Fruit fly (Drosophila melanogaster): ENCODE data around the gene Duba.
"Not testable (repeated sequence)": the region's sequence is repeated elsewhere in the genome, so short reads cannot be mapped to it uniquely, and the experiment has no call there.

Duba gene

dm6 chr3L:11589395-11589794, 19.9 kb downstream of the Duba start, which contains the start of gene CG7377:
Gene CG7377, plus strand, starts transcription at chr3L:11589695.
- not testable (repeated sequence) for TF ChIP-seq Sox14, topi, CG8319 (GFP tag; optimal IDR thresholded peaks at IDR 0.05)

dm6 chr3L:11588594-11588993, 20.7 kb downstream of the Duba start:
- TF ChIP-seq fkh (GFP tag; optimal IDR thresholded peaks at IDR 0.05) (peak; percentile 47), CG10631 (GFP tag; optimal IDR thresholded peaks at IDR 0.05) (no peak), CG6163 (GFP tag; IDR thresholded peaks at IDR 0.05) (0 out of 3 replicates have a peak, but pooled peaks have one; percentile 42)

- TF ChIP-seq OdsH (GFP tag; optimal IDR thresholded peaks at IDR 0.05) (peak; percentile 77), Hr4 (GFP tag; optimal IDR thresholded peaks at IDR 0.05) (peak; percentile 83), CG10631 (GFP tag; optimal IDR thresholded peaks at IDR 0.05) (peak; percentile 80), acj6 (GFP tag; optimal IDR thresholded peaks at IDR 0.05) (peak; percentile 77), CG6163 (GFP tag; IDR thresholded peaks at IDR 0.05) (peak; percentile 78; the same call in 2 of the 3 replicates), CG32006 (GFP tag; optimal IDR thresholded peaks at IDR 0.05) (peak; percentile 83), eg (GFP tag; IDR thresholded peaks at IDR 0.05) (peak; percentile 74; the same call in 2 of the 3 replicates), achi (GFP tag; optimal IDR thresholded peaks at IDR 0.05) (peak; percentile 76), Eip78C (GFP tag) (peak; percentile 95), dsx (GFP tag; optimal IDR thresholded peaks at IDR 0.05; ENCODE audit: poor library complexity, severe bottlenecking) (peak; percentile 85), vri (GFP tag; optimal IDR thresholded peaks at IDR 0.05) (peak; percentile 51), CG3919 (GFP tag; optimal IDR thresholded peaks at IDR 0.05) (peak; percentile 79), Gug (GFP tag; IDR thresholded peaks at IDR 0.05) (peak; percentile 63), Sox102F (GFP tag; optimal IDR thresholded peaks at IDR 0.05) (peak; percentile 78), CG8319 (GFP tag; optimal IDR thresholded peaks at IDR 0.05) (peak; percentile 69), CG6792 (GFP tag; optimal IDR thresholded peaks at IDR 0.05) (peak; percentile 80), fkh (GFP tag; optimal IDR thresholded peaks at IDR 0.05) (no peak), CG16779 (tag; optimal IDR thresholded peaks at IDR 0.05) (peak; percentile 81), Hr38 (GFP tag; optimal IDR thresholded peaks at IDR 0.05) (no peak), CG15336 (GFP tag; IDR thresholded peaks at IDR 0.05) (peak; percentile 84), CG7368 (GFP tag; optimal IDR thresholded peaks at IDR 0.05) (peak; percentile 84), net (GFP tag; optimal IDR thresholded peaks at IDR 0.05) (peak; percentile 84), CG10669 (GFP tag; optimal IDR thresholded peaks at IDR 0.05) (peak; percentile 92), pdm3 (GFP tag; optimal IDR thresholded peaks at IDR 0.05) (peak; percentile 82), CG1621 (tag; optimal IDR thresholded peaks at IDR 0.05) (peak; percentile 88), lz (GFP tag; optimal IDR thresholded peaks at IDR 0.05) (peak; percentile 83), Met (GFP tag; optimal IDR thresholded peaks at IDR 0.05) (peak; percentile 87), Blimp-1 (GFP tag; optimal IDR thresholded peaks at IDR 0.05) (no peak), CG8119 (GFP tag; IDR thresholded peaks at IDR 0.05) (peak; percentile 83), CG6854 (GFP tag; optimal IDR thresholded peaks at IDR 0.05) (peak; percentile 81), svp (GFP tag) (peak; percentile 92), CG9139 (GFP tag; optimal IDR thresholded peaks at IDR 0.05) (peak; percentile 82), fd59A (GFP tag; optimal IDR thresholded peaks at IDR 0.05) (peak; percentile 90), Sox15 (GFP tag; optimal IDR thresholded peaks at IDR 0.05) (peak; percentile 62), esn (GFP tag; optimal IDR thresholded peaks at IDR 0.05) (peak; percentile 82), ss (GFP tag; optimal IDR thresholded peaks at IDR 0.05) (peak; percentile 81 to 89), Ets96B (tag; optimal IDR thresholded peaks at IDR 0.05) (peak; percentile 88), CG6276 (GFP tag; optimal IDR thresholded peaks at IDR 0.05) (peak; percentile 82), CG11762 (GFP tag; optimal IDR thresholded peaks at IDR 0.05; ENCODE audit: insufficient read depth) (peak; percentile 70), CG31627 (GFP tag; optimal IDR thresholded peaks at IDR 0.05) (peak; percentile 75), salr (GFP tag; optimal IDR thresholded peaks at IDR 0.05) (peak; percentile 52 to 81), CG8632 (GFP tag; optimal IDR thresholded peaks at IDR 0.05) (peak; percentile 70), CG4318 (GFP tag; optimal IDR thresholded peaks at IDR 0.05) (peak; percentile 61)
Observed at dm6 chr3L:11587720-11588580, 21.3 kb downstream of the Duba start, which contains the start of gene rt. Gene rt, minus strand, starts transcription at chr3L:11587770.

All from whole organism, prepupa.